Worm (Caenorhabditis elegans) whole organism, L3 larva: ENCODE measurements around the gene str-198.

Source experiments
- snpc-4 ChIP-seq: fragments of 150-350 bp; optimal IDR thresholded peaks from 2 replicates; lab custom pipeline; 2014; ENCODE audit warnings: missing biosample characterization, missing genetic modification characterization
- zag-1 ChIP-seq: fragments of 150-350 bp; optimal IDR thresholded peaks from 2 replicates; lab custom pipeline; 2014; ENCODE audit warnings: missing biosample characterization, missing genetic modification characterization

- TF ChIP-seq snpc-4 (no peak), zag-1 (tag; lab: Kevin White, UChicago) (no peak)
Observed at ce11 chrV:16049177-16049576, 1.6 kb downstream of the str-198 start, which contains the start of gene best-12.
